Fruit fly (Drosophila melanogaster) whole organism, embryonic: ENCODE results near the gene Pka-C3.

Experiments
- ATbp ChIP-seq: fragments of 200-800 bp; sonication (Bioruptor generic); optimal IDR thresholded peaks from 2 replicates; lab custom pipeline; 2017; ENCODE audit warnings: missing biosample characterization, mild to moderate bottlenecking, missing genetic modification characterization, missing genetic modification reagents
- Atf6 ChIP-seq: fragments of 200-800 bp; sonication (Bioruptor generic); IDR thresholded peaks from 2 replicates; pipeline ENCODE4 v1.3.6; 2022; ENCODE audit warnings: missing biosample characterization, missing genetic modification characterization
- CG10959 ChIP-seq: fragments of 200-800 bp; sonication (Bioruptor generic); IDR thresholded peaks from 2 replicates; pipeline ENCODE4 v1.3.6; 2022; ENCODE audit warnings: missing biosample characterization, missing genetic modification characterization
- CG12219 ChIP-seq: fragments of 200-800 bp; sonication (Bioruptor generic); optimal IDR thresholded peaks from 3 replicates; lab custom pipeline; 2018; ENCODE audit warnings: missing biosample characterization, mild to moderate bottlenecking, missing genetic modification characterization
- CG14050 ChIP-seq: fragments of 200-800 bp; sonication (Bioruptor generic); IDR thresholded peaks from 3 replicates; pipeline ENCODE4 v1.3.6; 2022; ENCODE audit warnings: missing biosample characterization, missing genetic modification characterization
- CG14965 ChIP-seq: fragments of 200-800 bp; sonication (Bioruptor generic); optimal IDR thresholded peaks from 2 replicates; lab custom pipeline; 2016; ENCODE audit warnings: missing biosample characterization, missing genetic modification characterization, borderline replicate concordance
- CG15601 ChIP-seq: fragments of 200-800 bp; sonication (Bioruptor generic); optimal IDR thresholded peaks from 3 replicates; lab custom pipeline; 2019; ENCODE audit warnings: missing biosample characterization, mild to moderate bottlenecking, missing genetic modification characterization, moderate library complexity
- CG1602 ChIP-seq: fragments of 200-800 bp; sonication (Bioruptor generic); optimal IDR thresholded peaks from 3 replicates; lab custom pipeline; 2016; ENCODE audit warnings: missing biosample characterization, missing genetic modification characterization
- CG31365 ChIP-seq: fragments of 200-800 bp; sonication (Bioruptor generic); optimal IDR thresholded peaks from 2 replicates; lab custom pipeline; 2018; ENCODE audit warnings: missing biosample characterization, mild to moderate bottlenecking, missing genetic modification characterization
- CG32772 ChIP-seq: fragments of 200-800 bp; sonication (Bioruptor generic); IDR thresholded peaks from 2 replicates; pipeline ENCODE4 v1.3.6; 2022; ENCODE audit warnings: missing biosample characterization, missing genetic modification characterization
- CG42726 ChIP-seq: fragments of 200-800 bp; sonication (Bioruptor generic); IDR thresholded peaks from 2 replicates; pipeline ENCODE4 v1.3.6; 2022; ENCODE audit warnings: missing biosample characterization, missing genetic modification characterization; ENCODE audit not compliant: partially characterized antibody
- CG6654 ChIP-seq: fragments of 200-800 bp; sonication (Bioruptor generic); optimal IDR thresholded peaks from 2 replicates; lab custom pipeline; 2017; ENCODE audit warnings: missing biosample characterization, mild to moderate bottlenecking, missing genetic modification characterization
- CG6791 ChIP-seq: fragments of 200-800 bp; sonication (Bioruptor generic); IDR thresholded peaks from 3 replicates; pipeline ENCODE4 v1.3.6; 2022; ENCODE audit warnings: missing biosample characterization, missing genetic modification characterization; ENCODE audit not compliant: partially characterized antibody
- CG7928 ChIP-seq: fragments of 200-800 bp; sonication (Bioruptor generic); optimal IDR thresholded peaks from 2 replicates; lab custom pipeline; 2017; ENCODE audit warnings: missing biosample characterization, mild to moderate bottlenecking, missing genetic modification characterization
- Chrac-16 ChIP-seq: fragments of 200-800 bp; sonication (Bioruptor generic); optimal IDR thresholded peaks from 3 replicates; lab custom pipeline; 2016; ENCODE audit warnings: missing biosample characterization, missing genetic modification characterization
- D19B ChIP-seq: fragments of 200-800 bp; sonication (Bioruptor generic); optimal IDR thresholded peaks from 2 replicates; lab custom pipeline; 2017; ENCODE audit warnings: missing biosample characterization, mild to moderate bottlenecking, missing genetic modification characterization
- Dfd ChIP-seq, 2 experiments: fragments of >200 bp; optimal IDR thresholded peaks; 2 replicates each; lab custom pipeline; 2017; ENCODE audit warnings: missing biosample characterization in 2 of 2, missing genetic modification characterization in 2 of 2
- HLHmδ ChIP-seq: fragments of 200-800 bp; sonication (Bioruptor generic); optimal IDR thresholded peaks from 2 replicates; lab custom pipeline; 2018; ENCODE audit warnings: missing biosample characterization, mild to moderate bottlenecking, missing genetic modification characterization, moderate library complexity
- HmgZ ChIP-seq: fragments of 200-800 bp; sonication (Bioruptor generic); optimal IDR thresholded peaks from 2 replicates; lab custom pipeline; 2018; ENCODE audit warnings: missing biosample characterization, mild to moderate bottlenecking, missing genetic modification characterization
- Meics ChIP-seq: fragments of 200-800 bp; sonication (Bioruptor generic); optimal IDR thresholded peaks from 2 replicates; lab custom pipeline; 2017; ENCODE audit warnings: missing biosample characterization, mild to moderate bottlenecking, missing genetic modification characterization
- NC2β ChIP-seq: fragments of 200-800 bp; sonication (Bioruptor generic); optimal IDR thresholded peaks from 2 replicates; lab custom pipeline; 2016; ENCODE audit warnings: missing biosample characterization, missing genetic modification characterization
- Nf-YA ChIP-seq: fragments of 200-800 bp; sonication (Bioruptor generic); IDR thresholded peaks from 2 replicates; pipeline ENCODE4 v1.3.6; 2022; ENCODE audit warnings: missing biosample characterization, missing genetic modification characterization
- Oaz ChIP-seq: fragments of 200-800 bp; sonication (Bioruptor generic); IDR thresholded peaks from 2 replicates; pipeline ENCODE4 v1.3.6; 2022; ENCODE audit warnings: missing biosample characterization, missing genetic modification characterization
- Trl ChIP-seq, 3 experiments: fragments of >200 bp in 2 of 3; fragments of 200-800 bp in 1 of 3; sonication (Bioruptor generic) in 1 of 3; optimal IDR thresholded peaks; 2 replicates in 1 of 3; 3 replicates in 2 of 3; lab custom pipeline; 2016 to 2017; ENCODE audit warnings: missing biosample characterization in 1 of 3, missing genetic modification characterization in 1 of 3
- Usf ChIP-seq: fragments of 200-800 bp; sonication (Bioruptor generic); optimal IDR thresholded peaks from 2 replicates; lab custom pipeline; 2017; ENCODE audit warnings: missing genotype, missing biosample characterization, missing genetic modification characterization
- Xbp1 ChIP-seq: fragments of 200-800 bp; sonication (Bioruptor generic); optimal IDR thresholded peaks from 3 replicates; lab custom pipeline; 2016; ENCODE audit warnings: missing biosample characterization, mild to moderate bottlenecking, missing genetic modification characterization
- YL-1 ChIP-seq: fragments of 200-800 bp; sonication (Bioruptor generic); optimal IDR thresholded peaks from 3 replicates; lab custom pipeline; 2017; ENCODE audit warnings: missing biosample characterization, mild to moderate bottlenecking, missing genetic modification characterization
- ab ChIP-seq: fragments of 200-800 bp; sonication (Bioruptor generic); optimal IDR thresholded peaks from 2 replicates; lab custom pipeline; 2016; ENCODE audit warnings: missing biosample characterization, missing genetic modification characterization
- ac ChIP-seq: fragments of 200-800 bp; sonication (Bioruptor generic); optimal IDR thresholded peaks from 3 replicates; lab custom pipeline; 2017; ENCODE audit warnings: missing biosample characterization, mild to moderate bottlenecking, missing genetic modification characterization
- ato ChIP-seq: fragments of 200-800 bp; sonication (Bioruptor generic); IDR thresholded peaks from 2 replicates; pipeline ENCODE4 v1.3.6; 2022; ENCODE audit warnings: missing biosample characterization, missing genetic modification characterization; ENCODE audit not compliant: partially characterized antibody
- bsh ChIP-seq, 2 experiments: fragments of 200-800 bp; sonication (Bioruptor generic); optimal IDR thresholded peaks; 2 replicates each; lab custom pipeline; 2017 to 2018; ENCODE audit warnings: mild to moderate bottlenecking in 2 of 2, missing biosample characterization in 2 of 2, missing genetic modification characterization in 2 of 2, moderate library complexity in 1 of 2
- cato ChIP-seq: fragments of 200-800 bp; sonication (Bioruptor generic); optimal IDR thresholded peaks from 2 replicates; lab custom pipeline; 2016; ENCODE audit warnings: missing biosample characterization, missing genetic modification characterization, borderline replicate concordance
- ci ChIP-seq: fragments of 200-800 bp; sonication (Bioruptor generic); IDR thresholded peaks from 3 replicates; pipeline ENCODE4 v1.3.6; 2022; ENCODE audit warnings: missing biosample characterization, missing genetic modification characterization
- disco-r ChIP-seq: fragments of 200-800 bp; sonication (Bioruptor generic); optimal IDR thresholded peaks from 2 replicates; lab custom pipeline; 2016; ENCODE audit warnings: missing biosample characterization, missing genetic modification characterization
- exex ChIP-seq: fragments of 200-800 bp; sonication (Bioruptor generic); optimal IDR thresholded peaks from 4 replicates; lab custom pipeline; 2018; ENCODE audit warnings: missing biosample characterization, mild to moderate bottlenecking, missing genetic modification characterization, moderate library complexity
- fd64A ChIP-seq: fragments of 200-800 bp; sonication (Bioruptor generic); optimal IDR thresholded peaks from 3 replicates; lab custom pipeline; 2018; ENCODE audit warnings: missing biosample characterization, mild to moderate bottlenecking, missing genetic modification characterization
- fu2 ChIP-seq: fragments of 200-800 bp; sonication (Bioruptor generic); optimal IDR thresholded peaks from 2 replicates; lab custom pipeline; 2016; ENCODE audit warnings: missing biosample characterization, missing genetic modification characterization
- ham ChIP-seq: fragments of 200-800 bp; sonication (Bioruptor generic); IDR thresholded peaks from 2 replicates; pipeline ENCODE4 v1.3.6; 2022; ENCODE audit warnings: missing biosample characterization, missing genetic modification characterization
- insv ChIP-seq, 2 experiments: fragments of 200-800 bp; sonication (Bioruptor generic); optimal IDR thresholded peaks; 3 replicates each; lab custom pipeline; 2016 to 2018; ENCODE audit warnings: missing biosample characterization in 2 of 2, missing genetic modification characterization in 2 of 2
- mirr ChIP-seq: fragments of 200-800 bp; sonication (Bioruptor generic); optimal IDR thresholded peaks from 3 replicates; lab custom pipeline; 2018; ENCODE audit warnings: missing biosample characterization, mild to moderate bottlenecking, missing genetic modification characterization
- nerfin-2 ChIP-seq: fragments of 200-800 bp; sonication (Bioruptor generic); IDR thresholded peaks from 2 replicates; pipeline ENCODE4 v1.3.6; 2022; ENCODE audit warnings: missing biosample characterization, missing genetic modification characterization; ENCODE audit not compliant: partially characterized antibody
- odd ChIP-seq: fragments of 200-800 bp; sonication (Bioruptor generic); optimal IDR thresholded peaks from 2 replicates; lab custom pipeline; 2017; ENCODE audit warnings: missing biosample characterization, mild to moderate bottlenecking, missing genetic modification characterization
- org-1 ChIP-seq: fragments of 200-800 bp; sonication (Bioruptor generic); optimal IDR thresholded peaks from 2 replicates; lab custom pipeline; 2017; ENCODE audit warnings: missing biosample characterization, missing genetic modification characterization
- pan ChIP-seq, 4 experiments: fragments of >200 bp in 3 of 4; fragments of 200-800 bp in 1 of 4; sonication (Bioruptor generic) in 1 of 4; optimal IDR thresholded peaks in 3 of 4; IDR thresholded peaks in 1 of 4; 2 replicates each; pipeline versions ENCODE4 v1.3.6 to Lab custom; 2017 to 2022; ENCODE audit warnings: missing biosample characterization in 2 of 4, missing genetic modification characterization in 2 of 4, mixed read lengths in 1 of 4
- pb ChIP-seq: fragments of 200-800 bp; sonication (Bioruptor generic); optimal IDR thresholded peaks from 3 replicates; lab custom pipeline; 2016; ENCODE audit warnings: missing biosample characterization, missing genetic modification characterization
- pita ChIP-seq: fragments of 200-800 bp; sonication (Bioruptor generic); optimal IDR thresholded peaks from 2 replicates; lab custom pipeline; 2017; ENCODE audit warnings: missing biosample characterization, mild to moderate bottlenecking, missing genetic modification characterization
- ro ChIP-seq: fragments of 200-800 bp; sonication (Bioruptor generic); IDR thresholded peaks from 2 replicates; pipeline ENCODE4 v1.3.6; 2022; ENCODE audit warnings: missing biosample characterization, missing genetic modification characterization
- zfh1 ChIP-seq: fragments of 200-800 bp; sonication (Bioruptor generic); IDR thresholded peaks from 3 replicates; pipeline ENCODE4 v1.3.6; 2022; ENCODE audit warnings: missing biosample characterization, missing genetic modification characterization
- zfh2 ChIP-seq: fragments of 200-800 bp; sonication (Bioruptor generic); optimal IDR thresholded peaks from 2 replicates; lab custom pipeline; 2016; ENCODE audit warnings: missing biosample characterization, missing genetic modification characterization

Gene Pka-C3

dm6 chr3L:16001164-16001679 is 46.6 kb upstream of the Pka-C3 start (continued):
- no peak for TF ChIP-seq Nf-YA (GFP tag; lab: Robert Waterston, UW)
- TF ChIP-seq odd: peak; percentile 76
- peak; percentile 49; the same call in 1 of the 3 replicates for TF ChIP-seq zfh1 (GFP tag; lab: Robert Waterston, UW)
- TF ChIP-seq YL-1 (GFP tag; lab: Kevin White, UChicago): peak; percentile 27
- TF ChIP-seq CG10959: no peak
- no peak for TF ChIP-seq ATbp (GFP tag; lab: Kevin White, UChicago)
- TF ChIP-seq mirr (GFP tag; lab: Kevin White, UChicago): peak; percentile 81
- peak; percentile 68 for TF ChIP-seq CG12219 (GFP tag; lab: Kevin White, UChicago)
- TF ChIP-seq org-1 (GFP tag; lab: Kevin White, UChicago): peak; percentile 78
- peak; percentile 51 for TF ChIP-seq CG1602 (GFP tag; lab: Kevin White, UChicago)
- TF ChIP-seq Oaz (GFP tag; lab: Robert Waterston, UW): peak; percentile 58
- peak in 1 of 2 experiments; percentile 45 for TF ChIP-seq insv (GFP tag; optimal IDR thresholded peaks at IDR 0.05; lab: Kevin White, UChicago)
- no peak for TF ChIP-seq ato (GFP tag; lab: Robert Waterston, UW)
- no peak for TF ChIP-seq fd64A
- TF ChIP-seq pan (optimal IDR thresholded peaks at IDR 0.05; lab: Kevin White, UChicago): no peak
- peak in 1 of 2 experiments; percentile 80 for TF ChIP-seq pan (GFP tag; optimal IDR thresholded peaks at IDR 0.05 in 1 of 2, IDR thresholded peaks at IDR 0.05 in 1 of 2)
- TF ChIP-seq cato (GFP tag; lab: Kevin White, UChicago): peak; percentile 19
- TF ChIP-seq Trl (optimal IDR thresholded peaks at IDR 0.05; lab: Kevin White, UChicago): peak in 1 of 2 experiments; percentile 57
- peak; percentile 63 for TF ChIP-seq Trl (GFP tag; optimal IDR thresholded peaks at IDR 0.05; lab: Kevin White, UChicago)
- no peak for TF ChIP-seq CG42726 (GFP tag; lab: Robert Waterston, UW)
- TF ChIP-seq CG14965: no peak
- TF ChIP-seq exex: peak; percentile 63
- TF ChIP-seq ham (GFP tag; lab: Robert Waterston, UW): 0 out of 2 replicates have a peak, but pooled peaks have one; percentile 45
- peak; percentile 75 for TF ChIP-seq Chrac-16 (GFP tag; lab: Kevin White, UChicago)
- TF ChIP-seq ci (GFP tag; lab: Robert Waterston, UW): no peak
- TF ChIP-seq D19B (GFP tag; lab: Kevin White, UChicago): peak; percentile 74
- TF ChIP-seq CG7928 (GFP tag; lab: Kevin White, UChicago): peak; percentile 16
- peak; percentile 60 for TF ChIP-seq pb (GFP tag; lab: Kevin White, UChicago)
- peak; percentile 92 for TF ChIP-seq Atf6 (GFP tag; lab: Robert Waterston, UW)
- no peak for TF ChIP-seq Dfd (GFP tag; optimal IDR thresholded peaks at IDR 0.05; lab: Kevin White, UChicago)
- peak; percentile 55 for TF ChIP-seq Usf (GFP tag; lab: Kevin White, UChicago)
- TF ChIP-seq Meics (GFP tag; lab: Kevin White, UChicago): peak; percentile 84
- peak; percentile 23 for TF ChIP-seq ab (GFP tag; lab: Kevin White, UChicago)
- TF ChIP-seq disco-r (GFP tag; lab: Kevin White, UChicago): peak; percentile 35
- no peak for TF ChIP-seq HLHmδ
- peak; percentile 56; the same call in 2 of the 3 replicates for TF ChIP-seq CG14050
- peak; percentile 35 for TF ChIP-seq CG6654 (GFP tag; lab: Kevin White, UChicago)
- TF ChIP-seq ac (GFP tag; lab: Kevin White, UChicago): no peak
- TF ChIP-seq Xbp1 (GFP tag; lab: Kevin White, UChicago): peak; percentile 67
- TF ChIP-seq CG6791 (GFP tag; lab: Robert Waterston, UW): no peak
- TF ChIP-seq bsh (GFP tag; optimal IDR thresholded peaks at IDR 0.05; lab: Kevin White, UChicago): peak in 1 of 2 experiments; percentile 35
- peak; percentile 54 for TF ChIP-seq NC2β (GFP tag; lab: Kevin White, UChicago)
- peak; percentile 90 for TF ChIP-seq zfh2 (GFP tag; lab: Kevin White, UChicago)
- peak; percentile 62 for TF ChIP-seq CG32772 (GFP tag; lab: Robert Waterston, UW)
- peak; percentile 26 for TF ChIP-seq CG15601 (tag; lab: Kevin White, UChicago)
- peak; percentile 45 for TF ChIP-seq CG31365 (tag; lab: Kevin White, UChicago)
- TF ChIP-seq HmgZ (tag; lab: Kevin White, UChicago): peak; percentile 83
- TF ChIP-seq pita: no peak
- TF ChIP-seq ro (GFP tag; lab: Robert Waterston, UW): no peak
- TF ChIP-seq nerfin-2 (GFP tag; lab: Robert Waterston, UW): no peak
- peak; percentile 80 for TF ChIP-seq fu2
